Worm (Caenorhabditis elegans): ENCODE measurements around the gene atg-7.

- no peak for TF ChIP-seq flt-1 (GFP tag; IDR thresholded peaks at IDR 0.05)
- no peak for TF ChIP-seq scrt-1 (GFP tag; IDR thresholded peaks at IDR 0.05)
- no peak for TF ChIP-seq hnd-1 (tag; optimal IDR thresholded peaks at IDR 0.05)
- TF ChIP-seq ama-1 (optimal IDR thresholded peaks at IDR 0.05) = no peak
- no peak for TF ChIP-seq F13C5.2 (tag; optimal IDR thresholded peaks at IDR 0.05)
- TF ChIP-seq hmbx-1 (tag; optimal IDR thresholded peaks at IDR 0.05) = no peak
- TF ChIP-seq B0310.2 (tag; optimal IDR thresholded peaks at IDR 0.05) = no peak
- no peak for TF ChIP-seq ceh-36 (tag; optimal IDR thresholded peaks at IDR 0.05)
- TF ChIP-seq hmg-4 (GFP tag; optimal IDR thresholded peaks at IDR 0.05) = no peak
- TF ChIP-seq ets-7 (tag; optimal IDR thresholded peaks at IDR 0.05) = no peak
- no peak for TF ChIP-seq tbx-11 (GFP tag; IDR thresholded peaks at IDR 0.05)
- TF ChIP-seq pes-1 (GFP tag; IDR thresholded peaks at IDR 0.05) = no peak
- TF ChIP-seq sea-1 (GFP tag; conservative IDR thresholded peaks at IDR 0.05) = no peak
- no peak for TF ChIP-seq aly-1 (tag; optimal IDR thresholded peaks at IDR 0.05)
Observed at ce11 chrIV:11094974-11095373, 14.1 kb upstream of the atg-7 start, which contains the start of gene M7.8.

Measured in whole organism, early embryonic.